Worm (Caenorhabditis elegans): ENCODE results near the gene gcy-13.
A peak's percentile ranks its signal among the peaks of the same experiment; 100 is the strongest.

gcy-13 gene

DNA sequence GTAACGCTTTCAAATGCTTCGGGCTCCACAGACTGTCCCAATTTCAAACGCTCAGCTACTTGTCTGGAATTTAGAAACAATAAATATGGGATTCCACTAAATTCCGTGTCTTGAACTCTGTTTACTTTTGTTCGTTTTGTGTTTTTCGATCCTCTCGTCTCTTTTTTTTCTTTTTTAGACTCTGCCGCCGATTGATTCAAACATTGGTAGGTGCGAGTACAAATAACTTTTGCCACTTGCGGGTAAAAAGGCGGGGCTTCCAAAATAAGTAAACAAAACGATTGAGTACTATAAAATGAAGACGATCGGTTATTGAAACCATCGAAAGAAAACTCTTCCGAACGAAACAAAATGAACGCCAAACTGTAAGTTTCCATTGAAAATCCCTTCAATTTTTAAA is 4.2 kb downstream of the gcy-13 start, which contains the start of gene fipr-2:
Gene fipr-2, plus strand, starts transcription at position 245 of the 400 bp plus-strand sequence.
- no peak for TF ChIP-seq ztf-11 (tag; optimal IDR thresholded peaks at IDR 0.05)
- no peak for TF ChIP-seq nhr-23 (tag; optimal IDR thresholded peaks at IDR 0.05)
- TF ChIP-seq ceh-16 (tag; optimal IDR thresholded peaks at IDR 0.05), result no peak
- no peak for TF ChIP-seq crh-2 (tag; optimal IDR thresholded peaks at IDR 0.05)
- no peak for TF ChIP-seq F13H6.1 (tag; optimal IDR thresholded peaks at IDR 0.05)
- no peak for TF ChIP-seq nhr-25 (tag; optimal IDR thresholded peaks at IDR 0.05)
- no peak for TF ChIP-seq C34F6.9 (tag; optimal IDR thresholded peaks at IDR 0.05)

DNA sequence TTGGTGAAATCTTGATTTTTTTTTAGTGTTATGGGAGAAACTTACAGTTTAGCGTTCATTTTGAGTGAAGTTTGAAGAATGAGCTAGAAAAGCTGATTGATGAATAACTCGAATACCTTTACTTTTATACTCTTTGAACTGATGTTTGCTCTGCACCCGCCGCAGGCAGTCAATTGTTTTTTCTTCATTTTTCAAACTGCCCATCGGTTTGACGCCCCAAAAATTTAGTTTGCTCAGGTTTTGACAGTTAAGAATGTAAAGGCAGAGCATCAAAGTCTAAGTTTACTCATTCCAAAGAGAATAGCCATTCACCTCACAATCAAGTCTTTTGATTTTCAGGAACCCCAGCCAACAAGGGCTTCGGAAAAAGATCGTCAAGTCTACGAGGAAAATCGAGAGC is 7.7 kb downstream of the gcy-13 start, which contains the start of gene fipr-1:
Gene fipr-1, minus strand, starts transcription at position 101 of the 400 bp plus-strand sequence.
- TF ChIP-seq ztf-4 (tag; optimal IDR thresholded peaks at IDR 0.05) (no peak), snpc-4 (tag; optimal IDR thresholded peaks at IDR 0.05) (no peak), lsy-2 (tag; optimal IDR thresholded peaks at IDR 0.05) (no peak), mbf-1 (tag; optimal IDR thresholded peaks at IDR 0.05) (no peak), nhr-6 (tag; optimal IDR thresholded peaks at IDR 0.05) (no peak), nhr-129 (tag; optimal IDR thresholded peaks at IDR 0.05) (no peak), mdl-1 (tag; optimal IDR thresholded peaks at IDR 0.05) (no peak)

DNA sequence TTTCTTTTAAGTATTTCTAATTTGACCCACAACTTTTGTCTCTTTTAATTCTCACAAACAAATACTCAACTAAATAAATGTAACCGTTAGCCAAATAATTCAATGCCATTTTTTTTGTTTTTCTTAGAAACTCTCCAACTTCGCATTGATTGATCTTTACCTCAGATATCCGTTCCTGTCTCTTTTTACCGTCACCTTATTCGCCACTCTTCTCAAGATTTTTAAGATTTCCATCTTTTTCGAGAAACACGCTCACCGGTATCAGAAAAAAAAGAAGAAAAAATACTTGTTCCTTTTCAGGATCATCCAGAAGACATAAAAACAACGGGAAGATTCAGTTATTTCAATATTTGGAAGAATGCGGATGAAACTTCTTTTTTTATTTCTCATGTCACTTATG is 11.0 kb downstream of the gcy-13 start, which contains the start of gene F23H12.5:
Gene F23H12.5, plus strand, starts transcription at position 301 of the 400 bp plus-strand sequence.
- TF ChIP-seq aly-2 (tag; optimal IDR thresholded peaks at IDR 0.05) (no peak), nhr-25 (tag; optimal IDR thresholded peaks at IDR 0.05) (no peak), lin-39 (tag; optimal IDR thresholded peaks at IDR 0.05) (no peak), unc-55 (GFP tag; optimal IDR thresholded peaks at IDR 0.05) (no peak), peb-1 (tag; optimal IDR thresholded peaks at IDR 0.05) (no peak), gmeb-1 (tag; optimal IDR thresholded peaks at IDR 0.05) (no peak), sma-9 (GFP tag; optimal IDR thresholded peaks at IDR 0.05) (no peak), sma-9 (tag; optimal IDR thresholded peaks at IDR 0.05) (no peak), nhr-11 (tag; optimal IDR thresholded peaks at IDR 0.05) (no peak), nhr-12 (tag; optimal IDR thresholded peaks at IDR 0.05) (no peak)

DNA sequence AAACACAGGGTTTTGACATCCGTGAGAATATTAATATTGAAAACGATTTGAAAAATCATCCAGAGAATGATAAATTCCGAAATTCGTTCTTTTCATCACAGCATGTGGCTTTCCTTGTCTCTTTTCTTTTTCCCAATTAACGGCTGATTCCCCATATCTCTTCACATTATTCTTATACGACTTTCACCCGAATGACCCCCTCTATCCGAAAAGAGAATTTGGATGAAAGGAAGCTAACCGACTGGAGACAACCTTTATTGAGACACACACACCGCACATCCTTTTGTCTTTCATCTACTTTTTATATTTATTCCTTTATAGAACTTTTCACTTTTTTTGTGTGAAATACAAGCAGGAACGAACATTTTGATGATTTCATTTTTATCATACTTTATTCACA is 11.7 kb downstream of the gcy-13 start:
- TF ChIP-seq sem-4 (tag; optimal IDR thresholded peaks at IDR 0.05) (no peak), ceh-16 (tag; optimal IDR thresholded peaks at IDR 0.05) (no peak), lin-13 (GFP tag; optimal IDR thresholded peaks at IDR 0.05) (no peak), ceh-82 (tag; optimal IDR thresholded peaks at IDR 0.05) (no peak), mdl-1 (tag; optimal IDR thresholded peaks at IDR 0.05) (no peak), lin-39 (tag; optimal IDR thresholded peaks at IDR 0.05) (no peak)

DNA sequence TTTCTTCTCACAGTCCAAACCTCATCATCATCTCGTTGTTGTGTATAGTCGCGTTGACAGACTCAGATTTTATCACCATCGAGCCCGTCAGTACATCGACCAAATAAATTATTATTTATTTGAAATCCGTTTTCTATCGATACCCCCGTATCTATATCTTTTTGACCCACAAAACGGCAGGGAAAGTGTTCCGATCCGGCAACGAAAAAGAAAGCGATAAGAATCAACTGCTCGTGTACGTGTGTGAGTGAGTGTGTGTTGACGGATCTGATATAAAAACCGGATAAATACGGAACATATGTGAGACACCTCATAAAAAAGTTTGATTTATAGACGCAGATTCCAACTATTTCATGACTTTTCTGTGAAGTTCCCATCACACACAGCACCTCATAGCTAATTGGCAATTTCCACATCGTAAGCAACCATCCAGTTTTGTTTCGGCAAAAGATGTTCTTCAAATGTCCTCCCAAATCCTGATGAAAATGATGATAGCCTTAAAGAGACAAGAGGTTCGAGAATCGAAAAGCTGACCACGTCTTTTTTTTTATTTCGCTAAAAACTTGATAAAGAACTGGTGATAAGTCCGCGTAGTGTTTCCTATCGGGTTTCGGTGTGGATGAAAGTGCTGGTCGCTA is 15.0 kb downstream of the gcy-13 start:
- TF ChIP-seq C34F6.9 (tag; optimal IDR thresholded peaks at IDR 0.05) (no peak), zag-1 (tag; optimal IDR thresholded peaks at IDR 0.05) (no peak), unc-55 (GFP tag; optimal IDR thresholded peaks at IDR 0.05) (no peak), sma-3 (GFP tag; optimal IDR thresholded peaks at IDR 0.05) (no peak), snpc-4 (tag; optimal IDR thresholded peaks at IDR 0.05) (no peak), ama-1 (optimal IDR thresholded peaks at IDR 0.05) (peak; percentile 84), F13H6.1 (tag; optimal IDR thresholded peaks at IDR 0.05) (no peak), aly-2 (tag; optimal IDR thresholded peaks at IDR 0.05) (no peak), nhr-77 (tag; optimal IDR thresholded peaks at IDR 0.05) (no peak), nhr-11 (tag; optimal IDR thresholded peaks at IDR 0.05) (no peak), peb-1 (tag; optimal IDR thresholded peaks at IDR 0.05) (no peak), unc-62 (GFP tag; optimal IDR thresholded peaks at IDR 0.05) (no peak), nhr-21 (tag; optimal IDR thresholded peaks at IDR 0.05) (peak; percentile 52), gmeb-1 (tag; optimal IDR thresholded peaks at IDR 0.05) (no peak), nhr-25 (tag; optimal IDR thresholded peaks at IDR 0.05) (no peak), ZK546.5 (tag; optimal IDR thresholded peaks at IDR 0.05) (no peak), blmp-1 (tag; optimal IDR thresholded peaks at IDR 0.05; ENCODE audit: insufficient read depth) (peak; percentile 11), dmd-4 (tag; optimal IDR thresholded peaks at IDR 0.05) (no peak), alr-1 (tag; optimal IDR thresholded peaks at IDR 0.05) (no peak), skn-1 (tag; optimal IDR thresholded peaks at IDR 0.05) (no peak), elt-1 (tag; optimal IDR thresholded peaks at IDR 0.05) (no peak), ceh-16 (tag; optimal IDR thresholded peaks at IDR 0.05) (no peak), elt-3 (tag; optimal IDR thresholded peaks at IDR 0.05) (no peak), nhr-237 (tag; optimal IDR thresholded peaks at IDR 0.05) (no peak), nhr-23 (tag; optimal IDR thresholded peaks at IDR 0.05) (no peak), mab-5 (tag; optimal IDR thresholded peaks at IDR 0.05) (no peak), nhr-12 (tag; optimal IDR thresholded peaks at IDR 0.05) (no peak), Y55F3AM.14 (GFP tag; optimal IDR thresholded peaks at IDR 0.05) (no peak), lin-11 (tag; optimal IDR thresholded peaks at IDR 0.05) (no peak), ztf-4 (tag; optimal IDR thresholded peaks at IDR 0.05) (no peak), nhr-129 (tag; optimal IDR thresholded peaks at IDR 0.05) (no peak), ztf-1 (GFP tag; conservative IDR thresholded peaks at IDR 0.05) (no peak), unc-39 (tag; optimal IDR thresholded peaks at IDR 0.05) (no peak), lin-13 (GFP tag; optimal IDR thresholded peaks at IDR 0.05) (no peak)

Measured in whole organism, L2 larva.